Worm (Caenorhabditis elegans) whole organism, L3 larva: ENCODE measurements around the gene F17E9.15.
"Not testable (repeated sequence)": the region's sequence is repeated elsewhere in the genome, so short reads cannot be mapped to it uniquely, and the experiment has no call there.

Source experiments
- R02D3.7 ChIP-seq: fragments of 150-350 bp; optimal IDR thresholded peaks from 2 replicates; lab custom pipeline; 2014; ENCODE audit warnings: missing biosample characterization, missing genetic modification characterization
- ZK546.5 ChIP-seq: sonication (generic microtip); optimal IDR thresholded peaks from 2 replicates; lab custom pipeline; 2017; ENCODE audit warnings: missing biosample characterization, missing genetic modification characterization
- aly-2 ChIP-seq: fragments of 150-350 bp; optimal IDR thresholded peaks from 2 replicates; lab custom pipeline; 2014; ENCODE audit warnings: missing biosample characterization, missing genetic modification characterization
- ama-1 ChIP-seq: fragments of 150-350 bp; optimal IDR thresholded peaks from 2 replicates; lab custom pipeline; 2018
- egl-27 ChIP-seq: sonication (generic microtip); optimal IDR thresholded peaks from 4 replicates; lab custom pipeline; 2017; ENCODE audit warnings: missing biosample characterization, missing genetic modification reagents, missing genetic modification characterization
- fkh-10 ChIP-seq: sonication (generic microtip); optimal IDR thresholded peaks from 2 replicates; lab custom pipeline; 2017; ENCODE audit warnings: missing biosample characterization, missing genetic modification reagents, missing genetic modification characterization
- lin-15B ChIP-seq: fragments of 150-350 bp; optimal IDR thresholded peaks from 2 replicates; lab custom pipeline; 2014; ENCODE audit warnings: missing biosample characterization, missing genetic modification characterization
- lin-39 ChIP-seq: fragments of 150-350 bp; optimal IDR thresholded peaks from 2 replicates; lab custom pipeline; 2018; ENCODE audit warnings: missing biosample characterization, missing genetic modification reagents, missing genetic modification characterization
- lsy-12 ChIP-seq: sonication (generic microtip); optimal IDR thresholded peaks from 2 replicates; lab custom pipeline; 2016; ENCODE audit warnings: mild to moderate bottlenecking, missing genetic modification characterization, missing compliant biosample characterization
- nhr-11 ChIP-seq: fragments of 150-350 bp; optimal IDR thresholded peaks from 2 replicates; lab custom pipeline; 2014; ENCODE audit warnings: missing biosample characterization, missing genetic modification characterization
- nhr-28 ChIP-seq: fragments of 150-350 bp; optimal IDR thresholded peaks from 2 replicates; lab custom pipeline; 2014; ENCODE audit warnings: missing biosample characterization, missing genetic modification characterization
- pha-4 ChIP-seq: fragments of 150-350 bp; optimal IDR thresholded peaks from 2 replicates; lab custom pipeline; 2014; ENCODE audit warnings: missing biosample characterization, missing genetic modification reagents, missing genetic modification characterization
- unc-39 ChIP-seq: sonication (generic microtip); optimal IDR thresholded peaks from 4 replicates; lab custom pipeline; 2017; ENCODE audit warnings: missing biosample characterization, missing genetic modification characterization
- zag-1 ChIP-seq: fragments of 150-350 bp; optimal IDR thresholded peaks from 2 replicates; lab custom pipeline; 2014; ENCODE audit warnings: missing biosample characterization, missing genetic modification characterization

DNA sequence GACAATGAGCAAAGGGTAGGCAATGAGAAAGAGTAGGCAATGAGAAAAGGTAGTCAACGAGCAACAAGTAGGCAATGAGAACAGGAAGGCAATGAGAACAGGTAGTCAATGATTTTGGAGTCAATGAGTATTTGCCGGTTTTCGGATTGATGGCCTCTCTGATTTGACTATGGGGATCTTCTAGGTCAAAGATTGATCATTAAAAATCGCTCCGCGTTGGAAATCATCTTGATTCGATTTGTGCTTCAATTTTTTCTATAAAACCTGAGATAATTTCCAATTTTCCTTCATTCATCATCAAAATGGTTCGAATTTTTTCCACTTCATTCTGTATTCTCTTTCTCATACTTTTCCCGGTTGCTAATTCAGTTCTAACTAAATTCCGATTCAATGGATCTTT is 4.8 kb downstream of the F17E9.15 start, which contains the start of gene F17E9.16:
- TF ChIP-seq zag-1; lsy-12 (tag; lab: Kevin White, UChicago); unc-39 (tag; lab: Kevin White, UChicago); pha-4 (tag; lab: Kevin White, UChicago); R02D3.7 (tag; lab: Kevin White, UChicago); nhr-11 (tag; lab: Kevin White, UChicago); egl-27 (tag; lab: Kevin White, UChicago); aly-2 (tag; lab: Kevin White, UChicago); ama-1; lin-15B (tag; lab: Kevin White, UChicago); ZK546.5; fkh-10 (GFP tag; lab: Kevin White, UChicago); lin-39 (tag; lab: Kevin White, UChicago); nhr-28 (tag; lab: Kevin White, UChicago): not testable (repeated sequence)
